Worm (Caenorhabditis elegans) whole organism, L3 larva: Measurements from ENCODE around the gene F13H10.1.

Experiments used
- R02D3.7 ChIP-seq: fragments of 150-350 bp; optimal IDR thresholded peaks from 2 replicates; lab custom pipeline; 2014; ENCODE audit warnings: missing biosample characterization, missing genetic modification characterization
- ama-1 ChIP-seq: fragments of 150-350 bp; optimal IDR thresholded peaks from 2 replicates; lab custom pipeline; 2018
- ceh-16 ChIP-seq: sonication (generic microtip); optimal IDR thresholded peaks from 2 replicates; lab custom pipeline; 2017; ENCODE audit warnings: missing biosample characterization, missing genetic modification characterization
- ceh-82 ChIP-seq: fragments of 150-350 bp; optimal IDR thresholded peaks from 2 replicates; lab custom pipeline; 2014; ENCODE audit warnings: missing biosample characterization, missing genetic modification characterization
- ceh-9 ChIP-seq: sonication (generic microtip); optimal IDR thresholded peaks from 2 replicates; lab custom pipeline; 2018; ENCODE audit warnings: missing biosample characterization, missing genetic modification characterization
- daf-12 ChIP-seq: fragments of 150-350 bp; optimal IDR thresholded peaks from 2 replicates; lab custom pipeline; 2014; ENCODE audit warnings: missing biosample characterization, missing genetic modification reagents, missing genetic modification characterization
- egl-27 ChIP-seq: sonication (generic microtip); optimal IDR thresholded peaks from 4 replicates; lab custom pipeline; 2017; ENCODE audit warnings: missing biosample characterization, missing genetic modification reagents, missing genetic modification characterization
- egl-5 ChIP-seq: fragments of 150-350 bp; optimal IDR thresholded peaks from 2 replicates; lab custom pipeline; 2017; ENCODE audit warnings: missing biosample characterization, missing genetic modification reagents, missing genetic modification characterization, inconsistent platforms
- elt-1 ChIP-seq: fragments of 150-350 bp; optimal IDR thresholded peaks from 2 replicates; lab custom pipeline; 2014; ENCODE audit warnings: missing biosample characterization, missing genetic modification characterization
- elt-2 ChIP-seq: sonication (generic microtip); optimal IDR thresholded peaks from 2 replicates; lab custom pipeline; 2016; ENCODE audit warnings: missing genetic modification reagents, mild to moderate bottlenecking, missing genetic modification characterization, missing compliant biosample characterization
- elt-3 ChIP-seq, 3 experiments: fragments of 150-350 bp in 1 of 3; sonication (generic microtip) in 2 of 3; optimal IDR thresholded peaks; 2 replicates in 2 of 3; 4 replicates in 1 of 3; lab custom pipeline; 2014 to 2017; ENCODE audit warnings: missing biosample characterization in 3 of 3, missing genetic modification characterization in 3 of 3
- eor-1 ChIP-seq, 2 experiments: fragments of 150-350 bp; optimal IDR thresholded peaks; 2 replicates each; lab custom pipeline; 2014 to 2018; ENCODE audit warnings: missing biosample characterization in 2 of 2, missing genetic modification characterization in 2 of 2
- fkh-10 ChIP-seq: sonication (generic microtip); optimal IDR thresholded peaks from 2 replicates; lab custom pipeline; 2017; ENCODE audit warnings: missing biosample characterization, missing genetic modification reagents, missing genetic modification characterization
- fos-1 ChIP-seq: fragments of 150-350 bp; optimal IDR thresholded peaks from 2 replicates; lab custom pipeline; 2014; ENCODE audit warnings: missing biosample characterization, missing genetic modification characterization
- hmg-11 ChIP-seq: sonication (generic microtip); optimal IDR thresholded peaks from 2 replicates; lab custom pipeline; 2016; ENCODE audit warnings: missing genetic modification characterization, missing compliant biosample characterization
- jun-1 ChIP-seq: fragments of 150-350 bp; optimal IDR thresholded peaks from 2 replicates; lab custom pipeline; 2014; ENCODE audit warnings: missing biosample characterization, missing genetic modification reagents, missing genetic modification characterization
- lin-15B ChIP-seq: fragments of 150-350 bp; optimal IDR thresholded peaks from 2 replicates; lab custom pipeline; 2014; ENCODE audit warnings: missing biosample characterization, missing genetic modification characterization
- lin-39 ChIP-seq: fragments of 150-350 bp; optimal IDR thresholded peaks from 2 replicates; lab custom pipeline; 2018; ENCODE audit warnings: missing biosample characterization, missing genetic modification reagents, missing genetic modification characterization
- lsy-12 ChIP-seq: sonication (generic microtip); optimal IDR thresholded peaks from 2 replicates; lab custom pipeline; 2016; ENCODE audit warnings: mild to moderate bottlenecking, missing genetic modification characterization, missing compliant biosample characterization
- mdl-1 ChIP-seq: fragments of 150-350 bp; optimal IDR thresholded peaks from 2 replicates; lab custom pipeline; 2014; ENCODE audit warnings: missing biosample characterization, missing genetic modification characterization
- nfya-1 ChIP-seq: sonication (generic microtip); optimal IDR thresholded peaks from 2 replicates; lab custom pipeline; 2017; ENCODE audit warnings: missing genetic modification characterization, mild to moderate bottlenecking, missing compliant biosample characterization, antibody characterized with exemption, moderate library complexity; ENCODE audit not compliant: insufficient read depth
- nhr-11 ChIP-seq: fragments of 150-350 bp; optimal IDR thresholded peaks from 2 replicates; lab custom pipeline; 2014; ENCODE audit warnings: missing biosample characterization, missing genetic modification characterization
- nhr-12 ChIP-seq: fragments of 150-350 bp; optimal IDR thresholded peaks from 2 replicates; lab custom pipeline; 2014; ENCODE audit warnings: missing biosample characterization, missing genetic modification characterization
- nhr-23 ChIP-seq: fragments of 150-350 bp; optimal IDR thresholded peaks from 2 replicates; lab custom pipeline; 2014; ENCODE audit warnings: missing biosample characterization, missing genetic modification reagents, missing genetic modification characterization
- nhr-237 ChIP-seq: fragments of 150-350 bp; optimal IDR thresholded peaks from 2 replicates; lab custom pipeline; 2014; ENCODE audit warnings: missing biosample characterization, missing genetic modification characterization
- nhr-25 ChIP-seq: sonication (generic microtip); optimal IDR thresholded peaks from 2 replicates; lab custom pipeline; 2017; ENCODE audit warnings: missing biosample characterization, missing genetic modification characterization
- nhr-43 ChIP-seq: sonication (generic microtip); optimal IDR thresholded peaks from 2 replicates; lab custom pipeline; 2016; ENCODE audit warnings: mild to moderate bottlenecking, missing genetic modification characterization, missing compliant biosample characterization; ENCODE audit not compliant: poor library complexity, severe bottlenecking
- nhr-67 ChIP-seq: fragments of 150-350 bp; optimal IDR thresholded peaks from 2 replicates; lab custom pipeline; 2014; ENCODE audit warnings: missing biosample characterization, missing genetic modification characterization
- nhr-76 ChIP-seq: fragments of 150-350 bp; sonication (generic microtip); optimal IDR thresholded peaks from 5 replicates; lab custom pipeline; 2014; ENCODE audit warnings: missing biosample characterization, missing genetic modification characterization
- nhr-77 ChIP-seq: fragments of 150-350 bp; optimal IDR thresholded peaks from 2 replicates; lab custom pipeline; 2014; ENCODE audit warnings: missing biosample characterization, missing genetic modification characterization
- pha-4 ChIP-seq: fragments of 150-350 bp; optimal IDR thresholded peaks from 2 replicates; lab custom pipeline; 2014; ENCODE audit warnings: missing biosample characterization, missing genetic modification reagents, missing genetic modification characterization
- pqm-1 ChIP-seq: fragments of 150-350 bp; optimal IDR thresholded peaks from 2 replicates; lab custom pipeline; 2017; ENCODE audit warnings: missing biosample characterization, missing genetic modification characterization, inconsistent platforms
- skn-1 ChIP-seq: fragments of 150-350 bp; optimal IDR thresholded peaks from 2 replicates; lab custom pipeline; 2014; ENCODE audit warnings: missing biosample characterization, missing genetic modification characterization
- snpc-4 ChIP-seq: fragments of 150-350 bp; optimal IDR thresholded peaks from 2 replicates; lab custom pipeline; 2014; ENCODE audit warnings: missing biosample characterization, missing genetic modification characterization
- tbx-2 ChIP-seq: sonication (generic microtip); optimal IDR thresholded peaks from 2 replicates; lab custom pipeline; 2016; ENCODE audit warnings: mild to moderate bottlenecking, missing genetic modification characterization, missing compliant biosample characterization
- unc-39 ChIP-seq: sonication (generic microtip); optimal IDR thresholded peaks from 4 replicates; lab custom pipeline; 2017; ENCODE audit warnings: missing biosample characterization, missing genetic modification characterization
- ztf-11 ChIP-seq: fragments of 150-350 bp; optimal IDR thresholded peaks from 2 replicates; lab custom pipeline; 2014; ENCODE audit warnings: missing biosample characterization, missing genetic modification characterization
- ztf-4 ChIP-seq: fragments of 150-350 bp; optimal IDR thresholded peaks from 2 replicates; lab custom pipeline; 2014; ENCODE audit warnings: missing biosample characterization, missing genetic modification characterization

The F13H10.1 gene

DNA sequence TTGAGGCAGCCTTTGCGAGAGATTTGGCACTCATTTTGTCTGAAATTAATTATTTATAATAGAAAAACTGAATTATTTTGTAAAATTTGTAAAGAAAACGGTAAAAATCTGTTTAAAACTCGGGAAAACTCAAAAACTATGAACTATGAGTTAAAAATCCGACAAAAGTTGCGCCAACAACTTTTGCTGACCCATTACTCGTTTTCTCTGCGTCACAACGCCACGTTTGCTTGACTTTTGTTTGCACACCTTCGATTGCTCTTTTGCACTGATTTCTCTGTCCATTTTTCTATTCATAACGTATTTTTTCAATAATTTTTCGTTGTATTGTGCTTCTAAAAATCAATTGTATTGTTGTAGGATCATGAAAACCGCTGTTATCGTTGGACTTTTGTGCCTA lies 31.8 kb downstream of the F13H10.1 start, which contains the start of gene fkb-1 (continued):
- TF ChIP-seq nhr-67 = no peak
- TF ChIP-seq fos-1 (tag; lab: Kevin White, UChicago) = no peak
- TF ChIP-seq jun-1 = peak; percentile 44
- TF ChIP-seq elt-3 (tag; optimal IDR thresholded peaks at IDR 0.05; lab: Kevin White, UChicago) = no peak
- TF ChIP-seq ceh-9 = no peak
- no peak for TF ChIP-seq egl-5 (tag; lab: Kevin White, UChicago)
- peak; percentile 58 for TF ChIP-seq nhr-23 (tag; lab: Kevin White, UChicago)
- TF ChIP-seq tbx-2 (tag; lab: Kevin White, UChicago) = no peak
- no peak for TF ChIP-seq nhr-12
- TF ChIP-seq nhr-43 (tag; lab: Kevin White, UChicago) = no peak
- TF ChIP-seq unc-39 (tag; lab: Kevin White, UChicago) = no peak
- TF ChIP-seq eor-1 (tag; optimal IDR thresholded peaks at IDR 0.05; lab: Kevin White, UChicago) = no peak
- TF ChIP-seq ama-1 (lab: Kevin White, UChicago) = no peak
- TF ChIP-seq nfya-1 (tag; lab: Kevin White, UChicago) = peak; percentile 65
- peak; percentile 63 for TF ChIP-seq lin-15B (tag; lab: Kevin White, UChicago)
- TF ChIP-seq elt-2 = peak; percentile 35
- TF ChIP-seq, all 47 proteins: peak for 13

DNA sequence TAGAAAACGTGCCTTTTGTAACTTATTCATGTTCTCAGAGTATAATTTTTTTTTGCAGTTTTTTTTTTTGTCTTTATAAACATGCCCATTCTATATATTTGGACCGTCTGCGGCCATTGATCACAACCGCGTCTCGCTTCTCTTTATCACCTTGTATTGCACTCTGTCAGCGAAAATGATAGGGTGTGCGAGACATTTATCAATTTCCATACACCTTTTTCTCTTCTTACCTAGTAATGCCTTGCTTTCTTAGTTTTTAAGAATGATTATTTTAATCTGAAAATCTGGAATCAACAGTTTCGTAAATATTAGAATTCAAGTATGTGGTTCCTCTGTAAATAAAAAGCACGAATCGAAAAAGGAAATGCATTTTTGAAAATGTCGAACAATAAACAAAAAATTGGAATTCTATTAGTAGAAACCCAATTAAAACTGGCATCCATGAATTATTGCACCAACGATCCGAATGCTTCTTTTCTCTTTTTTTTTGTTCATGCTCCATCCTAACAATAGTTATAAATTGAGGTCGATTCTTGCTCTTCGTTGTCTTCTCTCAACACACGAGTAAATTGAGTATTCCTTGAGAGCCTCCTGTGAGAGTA lies 32.8 kb downstream of the F13H10.1 start:
- TF ChIP-seq nhr-237 (tag; lab: Kevin White, UChicago) (no peak), nhr-76 (tag; lab: Kevin White, UChicago) (no peak), nhr-11 (no peak), skn-1 (tag; lab: Kevin White, UChicago) (no peak), elt-3 (tag; optimal IDR thresholded peaks at IDR 0.05; lab: Kevin White, UChicago) (no peak), unc-39 (tag; lab: Kevin White, UChicago) (no peak), nhr-43 (tag; lab: Kevin White, UChicago) (no peak), egl-5 (tag; lab: Kevin White, UChicago) (no peak), snpc-4 (tag; lab: Kevin White, UChicago) (no peak), nhr-77 (tag; lab: Kevin White, UChicago) (peak; percentile 26), nhr-25 (tag; lab: Kevin White, UChicago) (no peak), ztf-4 (tag; lab: Kevin White, UChicago) (no peak), daf-12 (tag; lab: Kevin White, UChicago) (no peak), elt-2 (peak; percentile 69), ceh-16 (no peak), R02D3.7 (tag; lab: Kevin White, UChicago) (no peak), jun-1 (no peak), egl-27 (no peak), lin-39 (tag; lab: Kevin White, UChicago) (no peak), pqm-1 (tag; lab: Kevin White, UChicago) (peak; percentile 45), lsy-12 (no peak), ceh-9 (no peak), hmg-11 (tag; lab: Kevin White, UChicago) (no peak), nhr-12 (no peak), elt-1 (tag; lab: Kevin White, UChicago) (no peak), ztf-11 (tag; lab: Kevin White, UChicago) (no peak), ceh-82 (no peak)

DNA sequence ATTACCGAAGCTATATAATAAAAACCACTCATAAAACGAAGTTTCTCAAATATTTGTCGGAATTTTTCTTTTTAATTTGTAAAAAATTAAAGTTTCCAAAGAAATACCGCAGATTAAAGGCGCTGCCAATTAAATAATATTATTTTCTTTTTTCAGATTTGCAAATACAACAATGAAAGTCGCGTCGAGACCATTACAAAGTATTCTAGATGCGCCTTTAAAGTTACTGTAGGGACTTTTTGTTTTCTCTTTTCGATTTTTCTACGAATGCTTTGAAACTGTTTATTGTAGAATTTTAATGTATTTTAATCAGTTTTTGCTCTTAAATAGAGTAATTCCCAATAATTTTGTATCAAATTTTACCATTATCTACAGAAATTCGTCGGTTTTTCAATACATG lies 33.8 kb downstream of the F13H10.1 start:
- no peak for TF ChIP-seq tbx-2 (tag; lab: Kevin White, UChicago)
- TF ChIP-seq pha-4 = no peak
- no peak for TF ChIP-seq mdl-1 (tag; lab: Kevin White, UChicago)
- TF ChIP-seq nhr-67 = no peak
- no peak for TF ChIP-seq nhr-237 (tag; lab: Kevin White, UChicago)
- no peak for TF ChIP-seq nhr-12
- TF ChIP-seq nhr-77 (tag; lab: Kevin White, UChicago) = no peak
- no peak for TF ChIP-seq fkh-10 (GFP tag; lab: Kevin White, UChicago)
- TF ChIP-seq ama-1 (lab: Kevin White, UChicago) = no peak
- TF ChIP-seq egl-27 = no peak

DNA sequence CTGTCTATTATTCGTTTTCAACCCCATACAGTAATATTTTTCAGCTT lies 34.1 kb downstream of the F13H10.1 start, which contains the start of gene kdin-1:
Gene kdin-1 (plus strand): TSS at position 38 of the 47 bp plus-strand sequence.
- TF ChIP-seq nhr-11 = no peak
